Worm (Caenorhabditis elegans): ENCODE results near the gene fil-2.

ce11 chrV:6244631-6245030 lies 34.2 kb upstream of the fil-2 start:
- TF ChIP-seq ceh-36 (tag; optimal IDR thresholded peaks at IDR 0.05) = no peak
- no peak for TF ChIP-seq F13C5.2 (tag; optimal IDR thresholded peaks at IDR 0.05)
- TF ChIP-seq sea-1 (GFP tag; conservative IDR thresholded peaks at IDR 0.05) = no peak
- no peak for TF ChIP-seq flt-1 (GFP tag; IDR thresholded peaks at IDR 0.05)
- TF ChIP-seq ama-1 (optimal IDR thresholded peaks at IDR 0.05) = no peak

Measured in whole organism, early embryonic.